In the genomic region with DNA sequence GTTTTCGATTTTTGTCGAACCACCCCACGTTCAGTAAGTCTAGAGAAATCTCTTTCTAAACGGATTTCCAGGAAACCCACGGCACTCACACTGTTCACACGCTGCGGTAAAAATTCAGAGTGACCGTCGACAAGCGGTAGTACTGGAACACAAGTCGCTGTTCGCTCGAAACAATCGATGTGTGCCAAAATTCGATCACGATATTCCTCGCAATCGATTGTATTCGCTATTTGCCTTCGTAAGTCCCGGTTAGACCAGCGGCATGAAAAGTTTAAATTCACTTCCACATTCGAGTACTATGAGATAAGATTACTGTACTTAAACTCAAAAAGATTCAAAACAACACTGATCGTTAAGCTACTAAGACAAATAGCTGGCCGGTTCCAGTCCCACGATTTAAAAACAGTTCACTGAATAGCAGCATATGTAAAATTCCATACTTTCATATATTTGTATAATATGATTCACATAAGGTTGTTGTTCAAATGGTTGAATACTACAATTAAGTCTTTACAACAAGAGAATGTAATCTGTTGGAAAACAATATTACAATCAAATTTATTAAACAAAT, we compare ENCODE assay signal across 1 fruit fly cellular context.
TF ChIP-seq lines count a peak whose summit lies in the region.

A gene (minus strand): TSS at position 157 of the 571 bp plus-strand sequence.

TF ChIP-seq in whole organism, embryonic, 481 proteins besides CTCF, POLR2A, EP300 and RAD21 (continued from another document):
- TF ChIP-seq CrebB (tag; optimal IDR thresholded peaks at IDR 0.05; lab: Kevin White, UChicago), result peak; percentile 52
- no peak for TF ChIP-seq NFAT (GFP tag; IDR thresholded peaks at IDR 0.05; lab: Robert Waterston, UW)
- peak; percentile 22 for TF ChIP-seq scrt (GFP tag; optimal IDR thresholded peaks at IDR 0.05; lab: Kevin White, UChicago)
- no peak for TF ChIP-seq z (GFP tag; IDR thresholded peaks at IDR 0.05; lab: Robert Waterston, UW)
- TF ChIP-seq CG2116 (GFP tag; optimal IDR thresholded peaks at IDR 0.05; lab: Kevin White, UChicago), result peak; percentile 16
- TF ChIP-seq CG8944 (GFP tag; optimal IDR thresholded peaks at IDR 0.05; lab: Kevin White, UChicago), result no peak
- peak in 1 of 3 experiments; percentile 93 for TF ChIP-seq Stat92E (GFP tag; optimal IDR thresholded peaks at IDR 0.05; lab: Kevin White, UChicago)
- TF ChIP-seq dmrt99B (tag; optimal IDR thresholded peaks at IDR 0.05; lab: Kevin White, UChicago), result peak; percentile 12
- no peak for TF ChIP-seq sug (tag; optimal IDR thresholded peaks at IDR 0.05; lab: Kevin White, UChicago)
- peak; percentile 42 for TF ChIP-seq dm (GFP tag; optimal IDR thresholded peaks at IDR 0.05; lab: Kevin White, UChicago)
- peak; percentile 58 for TF ChIP-seq MESR4 (GFP tag; optimal IDR thresholded peaks at IDR 0.05; lab: Kevin White, UChicago)
- TF ChIP-seq slou (GFP tag; optimal IDR thresholded peaks at IDR 0.05; lab: Kevin White, UChicago), result no peak
- TF ChIP-seq Dp (GFP tag; optimal IDR thresholded peaks at IDR 0.05; lab: Kevin White, UChicago), result peak; percentile 45
- peak; percentile 8 for TF ChIP-seq vfl (GFP tag; optimal IDR thresholded peaks at IDR 0.05; lab: Kevin White, UChicago)
- TF ChIP-seq Scr (GFP tag; IDR thresholded peaks at IDR 0.05; lab: Robert Waterston, UW; ENCODE audit: partially characterized antibody), result no peak
- TF ChIP-seq CG7745 (tag; optimal IDR thresholded peaks at IDR 0.05; lab: Kevin White, UChicago), result peak; percentile 85
- TF ChIP-seq CG12155 (GFP tag; optimal IDR thresholded peaks at IDR 0.05; lab: Kevin White, UChicago), result peak; percentile 80
- no peak for TF ChIP-seq pros (GFP tag; optimal IDR thresholded peaks at IDR 0.05; lab: Kevin White, UChicago)
- TF ChIP-seq tx (GFP tag; optimal IDR thresholded peaks at IDR 0.05; lab: Kevin White, UChicago), result no peak
- no peak for TF ChIP-seq disco-r (GFP tag; optimal IDR thresholded peaks at IDR 0.05; lab: Kevin White, UChicago)
- TF ChIP-seq Trl (optimal IDR thresholded peaks at IDR 0.05; lab: Kevin White, UChicago), result no peak
- peak; percentile 31 for TF ChIP-seq Trl (GFP tag; optimal IDR thresholded peaks at IDR 0.05; lab: Kevin White, UChicago)
- peak; percentile 22 for TF ChIP-seq BEAF-32 (GFP tag; optimal IDR thresholded peaks at IDR 0.05; lab: Kevin White, UChicago)
- no peak for TF ChIP-seq pnt (GFP tag; optimal IDR thresholded peaks at IDR 0.05; lab: Kevin White, UChicago)
- TF ChIP-seq CG11695 (GFP tag; IDR thresholded peaks at IDR 0.05; lab: Robert Waterston, UW), result no peak
- no peak for TF ChIP-seq CG13123 (GFP tag; optimal IDR thresholded peaks at IDR 0.05; lab: Kevin White, UChicago)
- no peak for TF ChIP-seq CG2678 (tag; optimal IDR thresholded peaks at IDR 0.05; lab: Kevin White, UChicago)
- no peak for TF ChIP-seq Xrp1 (GFP tag; IDR thresholded peaks at IDR 0.05; lab: Robert Waterston, UW)
- TF ChIP-seq kah (GFP tag; optimal IDR thresholded peaks at IDR 0.05; lab: Kevin White, UChicago), result no peak
- no peak for TF ChIP-seq CG9932 (GFP tag; IDR thresholded peaks at IDR 0.05; lab: Robert Waterston, UW)
- TF ChIP-seq zf30C (GFP tag; optimal IDR thresholded peaks at IDR 0.05; lab: Kevin White, UChicago), result no peak
- TF ChIP-seq bsh (GFP tag; optimal IDR thresholded peaks at IDR 0.05; lab: Kevin White, UChicago), result peak in 1 of 2 experiments; percentile 19
- no peak for TF ChIP-seq h (optimal IDR thresholded peaks at IDR 0.05; lab: Kevin White, UChicago)
- TF ChIP-seq Nf-YC (tag; optimal IDR thresholded peaks at IDR 0.05; lab: Kevin White, UChicago), result peak; percentile 8
- peak; percentile 14 for TF ChIP-seq CG12659 (GFP tag; optimal IDR thresholded peaks at IDR 0.05; lab: Kevin White, UChicago)
- peak; percentile 36 for TF ChIP-seq zfh2 (GFP tag; optimal IDR thresholded peaks at IDR 0.05; lab: Kevin White, UChicago)
- TF ChIP-seq H15 (GFP tag; IDR thresholded peaks at IDR 0.05; lab: Robert Waterston, UW), result no peak
- TF ChIP-seq CG17829 (tag; optimal IDR thresholded peaks at IDR 0.05; lab: Kevin White, UChicago), result peak; percentile 21
- no peak for TF ChIP-seq ash1 (GFP tag; optimal IDR thresholded peaks at IDR 0.05; lab: Kevin White, UChicago)
- TF ChIP-seq Antp (GFP tag; optimal IDR thresholded peaks at IDR 0.05; lab: Kevin White, UChicago), result peak; percentile 19
- peak; percentile 7 for TF ChIP-seq CG7839 (tag; optimal IDR thresholded peaks at IDR 0.05; lab: Kevin White, UChicago)
- TF ChIP-seq CG30020 (tag; optimal IDR thresholded peaks at IDR 0.05; lab: Kevin White, UChicago), result peak; percentile 79
- no peak for TF ChIP-seq ttk (GFP tag; IDR thresholded peaks at IDR 0.05; lab: Robert Waterston, UW)
- TF ChIP-seq trh (GFP tag; optimal IDR thresholded peaks at IDR 0.05; lab: Kevin White, UChicago), result no peak
- TF ChIP-seq HmgZ (tag; optimal IDR thresholded peaks at IDR 0.05; lab: Kevin White, UChicago), result peak; percentile 48
- no peak for TF ChIP-seq dimm (GFP tag; IDR thresholded peaks at IDR 0.05; lab: Robert Waterston, UW)
- TF ChIP-seq Aef1 (GFP tag; IDR thresholded peaks at IDR 0.05; lab: Robert Waterston, UW), result no peak
- TF ChIP-seq CG17912 (GFP tag; optimal IDR thresholded peaks at IDR 0.05; lab: Kevin White, UChicago), result no peak
- no peak for TF ChIP-seq CG18011 (GFP tag; optimal IDR thresholded peaks at IDR 0.05; lab: Kevin White, UChicago)
- peak; percentile 38 for TF ChIP-seq HmgD (GFP tag; optimal IDR thresholded peaks at IDR 0.05; lab: Kevin White, UChicago)
- peak; percentile 26 for TF ChIP-seq ind (GFP tag; optimal IDR thresholded peaks at IDR 0.05; lab: Kevin White, UChicago)
- no peak for TF ChIP-seq ATbp (GFP tag; optimal IDR thresholded peaks at IDR 0.05; lab: Kevin White, UChicago)
- TF ChIP-seq fu2 (GFP tag; optimal IDR thresholded peaks at IDR 0.05; lab: Kevin White, UChicago), result peak; percentile 0
- peak; percentile 29 for TF ChIP-seq pfk (GFP tag; optimal IDR thresholded peaks at IDR 0.05; lab: Kevin White, UChicago)
- TF ChIP-seq D19B (GFP tag; optimal IDR thresholded peaks at IDR 0.05; lab: Kevin White, UChicago), result no peak
- no peak for TF ChIP-seq HLH4C (GFP tag; IDR thresholded peaks at IDR 0.05; lab: Robert Waterston, UW; ENCODE audit: partially characterized antibody)
- no peak for TF ChIP-seq MBD-R2 (GFP tag; IDR thresholded peaks at IDR 0.05; lab: Robert Waterston, UW)
- TF ChIP-seq CG8089 (GFP tag; optimal IDR thresholded peaks at IDR 0.05; lab: Kevin White, UChicago), result no peak
- TF ChIP-seq NK7.1 (GFP tag; optimal IDR thresholded peaks at IDR 0.05; lab: Kevin White, UChicago), result no peak
- TF ChIP-seq ERR (GFP tag; optimal IDR thresholded peaks at IDR 0.05; lab: Kevin White, UChicago), result peak; percentile 3
- TF ChIP-seq CG18619 (GFP tag; optimal IDR thresholded peaks at IDR 0.05; lab: Kevin White, UChicago), result no peak
